Worm (Caenorhabditis elegans) whole organism, midembryonic: Measurements from ENCODE around the gene B0273.115.

Source experiments
- T22C8.4 ChIP-seq: fragments of 200-800 bp; sonication (Bioruptor generic); IDR thresholded peaks from 2 replicates; pipeline ENCODE4 v1.3.6; 2022; ENCODE audit warnings: missing genetic modification characterization, missing compliant biosample characterization
- flt-1 ChIP-seq: fragments of 200-800 bp; sonication (Bioruptor generic); IDR thresholded peaks from 2 replicates; pipeline ENCODE4 v1.3.6; 2022; ENCODE audit warnings: missing genetic modification characterization, missing compliant biosample characterization
- klf-2 ChIP-seq: fragments of 200-800 bp; sonication (Bioruptor generic); conservative IDR thresholded peaks from 2 replicates; pipeline ENCODE4 v1.3.6; 2022; ENCODE audit warnings: missing genetic modification reagents, missing genetic modification characterization, missing compliant biosample characterization
- med-1 ChIP-seq: sonication (generic microtip); optimal IDR thresholded peaks from 2 replicates; lab custom pipeline; 2017; ENCODE audit warnings: missing genetic modification characterization, mild to moderate bottlenecking, missing compliant biosample characterization, antibody characterized with exemption, missing genetic modification reagents; ENCODE audit not compliant: insufficient read depth
- ref-1 ChIP-seq: fragments of 200-800 bp; sonication (Bioruptor generic); conservative IDR thresholded peaks from 2 replicates; pipeline ENCODE4 v1.3.6; 2022; ENCODE audit warnings: missing genetic modification reagents, missing genetic modification characterization, missing compliant biosample characterization
- tab-1 ChIP-seq: fragments of 200-800 bp; sonication (Bioruptor generic); IDR thresholded peaks from 2 replicates; pipeline ENCODE4 v1.3.6; 2022; ENCODE audit warnings: missing genetic modification characterization, missing compliant biosample characterization
- ztf-23 ChIP-seq: fragments of 200-800 bp; sonication (Bioruptor generic); IDR thresholded peaks from 2 replicates; pipeline ENCODE4 v1.3.6; 2022; ENCODE audit warnings: missing genetic modification reagents, missing genetic modification characterization, missing compliant biosample characterization
- ztf-29 ChIP-seq: fragments of 200-800 bp; sonication (Bioruptor generic); IDR thresholded peaks from 2 replicates; pipeline ENCODE4 v1.3.6; 2022; ENCODE audit warnings: missing genetic modification reagents, missing genetic modification characterization, missing compliant biosample characterization

DNA sequence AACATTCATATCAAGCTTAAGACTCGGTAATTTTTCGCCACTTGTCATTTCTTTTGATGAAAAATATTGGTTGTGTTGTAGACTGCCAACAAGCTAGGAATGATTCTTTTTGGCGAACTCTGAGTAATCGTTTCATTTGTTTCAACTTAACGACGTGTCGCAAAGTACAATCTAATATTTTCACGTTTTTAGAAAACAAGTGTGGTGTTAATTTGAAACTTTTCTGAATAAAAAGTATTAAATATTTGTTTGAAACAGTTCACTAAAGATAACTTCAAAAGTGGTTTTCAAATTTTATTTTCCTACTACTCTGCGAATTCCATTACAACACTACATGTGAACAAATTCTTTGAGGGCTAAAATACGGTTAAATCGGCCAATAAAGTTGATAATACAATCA lies 14.5 kb downstream of the B0273.115 start, which contains the start of gene T11F8.4:
- TF ChIP-seq ztf-23 (GFP tag; lab: Robert Waterston, UW) = no peak
- no peak for TF ChIP-seq med-1 (GFP tag; lab: Kevin White, UChicago)
- no peak for TF ChIP-seq klf-2
- no peak for TF ChIP-seq ref-1
- TF ChIP-seq T22C8.4 (GFP tag; lab: Robert Waterston, UW) = no peak
- TF ChIP-seq ztf-29 (GFP tag; lab: Robert Waterston, UW) = no peak
- no peak for TF ChIP-seq tab-1 (GFP tag; lab: Robert Waterston, UW)
- TF ChIP-seq flt-1 (GFP tag; lab: Robert Waterston, UW) = no peak
